Fruit fly (Drosophila melanogaster): ENCODE results near the gene Lsd-2.

dm6 chrX:15078394-15078793 lies 2.4 kb upstream of the Lsd-2 start:
- no peak for TF ChIP-seq org-1 (GFP tag; optimal IDR thresholded peaks at IDR 0.05)
- TF ChIP-seq C15 (GFP tag; IDR thresholded peaks at IDR 0.05) = no peak
- TF ChIP-seq CG12769 (tag; optimal IDR thresholded peaks at IDR 0.05) = no peak
- no peak for TF ChIP-seq CG10366 (GFP tag; IDR thresholded peaks at IDR 0.05)
- TF ChIP-seq B-H2 (GFP tag; optimal IDR thresholded peaks at IDR 0.05) = no peak
- TF ChIP-seq NK7.1 (GFP tag; optimal IDR thresholded peaks at IDR 0.05) = no peak
